Fruit fly (Drosophila melanogaster) whole organism, embryonic: ENCODE results near the gene CG15473.
A peak's percentile ranks its signal among the peaks of the same experiment; 100 is the strongest.

ENCODE experiments used
- Bdp1 ChIP-seq: fragments of 200-800 bp; sonication (Bioruptor generic); optimal IDR thresholded peaks from 3 replicates; lab custom pipeline; 2016; ENCODE audit warnings: missing biosample characterization, missing genetic modification characterization
- BtbVII ChIP-seq: fragments of 200-800 bp; sonication (Bioruptor generic); optimal IDR thresholded peaks from 3 replicates; lab custom pipeline; 2017; ENCODE audit warnings: missing biosample characterization, mild to moderate bottlenecking, missing genetic modification characterization
- CG10147 ChIP-seq: fragments of 200-800 bp; sonication (Bioruptor generic); optimal IDR thresholded peaks from 2 replicates; lab custom pipeline; 2019; ENCODE audit warnings: missing biosample characterization, mild to moderate bottlenecking, missing genetic modification characterization, moderate library complexity
- CG10543 ChIP-seq: fragments of 200-800 bp; sonication (Bioruptor generic); optimal IDR thresholded peaks from 3 replicates; lab custom pipeline; 2017; ENCODE audit warnings: missing biosample characterization, mild to moderate bottlenecking, missing genetic modification characterization, moderate library complexity
- CG11093 ChIP-seq: fragments of 200-800 bp; sonication (Bioruptor generic); IDR thresholded peaks from 3 replicates; pipeline ENCODE4 v1.3.6; 2022; ENCODE audit warnings: missing biosample characterization, missing genetic modification characterization
- CG11504 ChIP-seq: fragments of 200-800 bp; sonication (Bioruptor generic); optimal IDR thresholded peaks from 3 replicates; lab custom pipeline; 2019; ENCODE audit warnings: missing biosample characterization, mild to moderate bottlenecking, missing genetic modification characterization, moderate library complexity
- CG11560 ChIP-seq: fragments of 200-800 bp; sonication (Bioruptor generic); IDR thresholded peaks from 3 replicates; pipeline ENCODE4 v1.3.6; 2022; ENCODE audit warnings: missing biosample characterization, missing genetic modification characterization
- CG11695 ChIP-seq: fragments of 200-800 bp; sonication (Bioruptor generic); IDR thresholded peaks from 3 replicates; pipeline ENCODE4 v1.3.6; 2022; ENCODE audit warnings: missing biosample characterization, missing genetic modification characterization
- CG12155 ChIP-seq: fragments of 200-800 bp; sonication (Bioruptor generic); optimal IDR thresholded peaks from 3 replicates; lab custom pipeline; 2016; ENCODE audit warnings: missing biosample characterization, missing genetic modification characterization
- CG12769 ChIP-seq: fragments of 200-800 bp; sonication (Bioruptor generic); optimal IDR thresholded peaks from 2 replicates; lab custom pipeline; 2019; ENCODE audit warnings: missing biosample characterization, mild to moderate bottlenecking, missing genetic modification characterization, moderate library complexity
- CG13287 ChIP-seq: fragments of 200-800 bp; sonication (Bioruptor generic); IDR thresholded peaks from 2 replicates; pipeline ENCODE4 v1.3.6; 2022; ENCODE audit warnings: missing biosample characterization, missing genetic modification characterization; ENCODE audit not compliant: partially characterized antibody
- CG14667 ChIP-seq: fragments of 200-800 bp; sonication (Bioruptor generic); IDR thresholded peaks from 2 replicates; pipeline ENCODE4 v1.3.6; 2022; ENCODE audit warnings: missing biosample characterization, missing genetic modification characterization
- CG18599 ChIP-seq: fragments of 200-800 bp; sonication (Bioruptor generic); optimal IDR thresholded peaks from 3 replicates; lab custom pipeline; 2017; ENCODE audit warnings: missing biosample characterization, missing genetic modification characterization, mild to moderate bottlenecking, moderate library complexity, missing genetic modification reagents
- CG3995 ChIP-seq: fragments of 200-800 bp; sonication (Bioruptor generic); optimal IDR thresholded peaks from 3 replicates; lab custom pipeline; 2016; ENCODE audit warnings: missing biosample characterization, missing genetic modification characterization
- CG5245 ChIP-seq: fragments of 200-800 bp; sonication (Bioruptor generic); optimal IDR thresholded peaks from 3 replicates; lab custom pipeline; 2016; ENCODE audit warnings: missing biosample characterization, missing genetic modification characterization
- CG7928 ChIP-seq: fragments of 200-800 bp; sonication (Bioruptor generic); optimal IDR thresholded peaks from 2 replicates; lab custom pipeline; 2017; ENCODE audit warnings: missing biosample characterization, mild to moderate bottlenecking, missing genetic modification characterization
- CG8089 ChIP-seq: fragments of 200-800 bp; sonication (Bioruptor generic); optimal IDR thresholded peaks from 3 replicates; lab custom pipeline; 2016; ENCODE audit warnings: missing biosample characterization, missing genetic modification characterization
- D19B ChIP-seq: fragments of 200-800 bp; sonication (Bioruptor generic); optimal IDR thresholded peaks from 2 replicates; lab custom pipeline; 2017; ENCODE audit warnings: missing biosample characterization, mild to moderate bottlenecking, missing genetic modification characterization
- Dbx ChIP-seq: fragments of 200-800 bp; sonication (Bioruptor generic); IDR thresholded peaks from 3 replicates; pipeline ENCODE4 v1.3.6; 2022; ENCODE audit warnings: missing biosample characterization, missing genetic modification characterization
- Dref ChIP-seq: fragments of 200-800 bp; sonication (Bioruptor generic); IDR thresholded peaks from 2 replicates; pipeline ENCODE4 v1.3.6; 2022; ENCODE audit warnings: missing biosample characterization, missing genetic modification characterization
- Elba2 ChIP-seq: fragments of 200-800 bp; sonication (Bioruptor generic); optimal IDR thresholded peaks from 3 replicates; lab custom pipeline; 2016; ENCODE audit warnings: missing biosample characterization, missing genetic modification characterization
- Ets97D ChIP-seq: fragments of 200-800 bp; sonication (Bioruptor generic); optimal IDR thresholded peaks from 3 replicates; lab custom pipeline; 2016; ENCODE audit warnings: missing biosample characterization, missing genetic modification characterization
- GATAe ChIP-seq: fragments of 200-800 bp; sonication (Bioruptor generic); conservative IDR thresholded peaks from 2 replicates; pipeline ENCODE4 v1.3.6; 2022; ENCODE audit warnings: missing biosample characterization, missing genetic modification characterization
- Gsc ChIP-seq: fragments of 200-800 bp; sonication (Bioruptor generic); IDR thresholded peaks from 2 replicates; pipeline ENCODE4 v1.3.6; 2022; ENCODE audit warnings: missing biosample characterization, missing genetic modification characterization
- HmgD ChIP-seq: fragments of 200-800 bp; sonication (Bioruptor generic); optimal IDR thresholded peaks from 3 replicates; lab custom pipeline; 2016; ENCODE audit warnings: missing biosample characterization, missing genetic modification characterization
- Hr39 ChIP-seq: fragments of >200 bp; optimal IDR thresholded peaks from 2 replicates; lab custom pipeline; 2017
- Lpt ChIP-seq: fragments of >200 bp; optimal IDR thresholded peaks from 2 replicates; lab custom pipeline; 2018; ENCODE audit warnings: missing biosample characterization, missing genetic modification characterization
- MTF-1 ChIP-seq: fragments of 200-800 bp; sonication (Bioruptor generic); optimal IDR thresholded peaks from 2 replicates; lab custom pipeline; 2018; ENCODE audit warnings: missing biosample characterization, mild to moderate bottlenecking, missing genetic modification characterization, borderline replicate concordance
- Med ChIP-seq: fragments of 200-800 bp; sonication (Bioruptor generic); peaks from one replicate; lab custom pipeline; 2016; ENCODE audit warnings: missing biosample characterization, missing genetic modification characterization, mild to moderate bottlenecking, inconsistent platforms, moderate library complexity
- Scr ChIP-seq: fragments of 200-800 bp; sonication (Bioruptor generic); IDR thresholded peaks from 2 replicates; pipeline ENCODE4 v1.3.6; 2022; ENCODE audit warnings: missing biosample characterization, missing genetic modification characterization; ENCODE audit not compliant: partially characterized antibody
- Side ChIP-seq: fragments of 200-800 bp; sonication (Bioruptor generic); optimal IDR thresholded peaks from 2 replicates; lab custom pipeline; 2016; ENCODE audit warnings: missing biosample characterization, missing genetic modification characterization
- Sin3A ChIP-seq: fragments of >200 bp; optimal IDR thresholded peaks from 2 replicates; lab custom pipeline; 2018
- Sox100B ChIP-seq: fragments of 200-800 bp; sonication (Bioruptor generic); optimal IDR thresholded peaks from 3 replicates; lab custom pipeline; 2018; ENCODE audit warnings: missing biosample characterization, mild to moderate bottlenecking, missing genetic modification characterization
- Sry-β ChIP-seq: fragments of 200-800 bp; sonication (Bioruptor generic); optimal IDR thresholded peaks from 2 replicates; lab custom pipeline; 2018; ENCODE audit warnings: missing biosample characterization, mild to moderate bottlenecking, missing genetic modification characterization, moderate library complexity
- ap ChIP-seq: fragments of 200-800 bp; sonication (Bioruptor generic); IDR thresholded peaks from 2 replicates; pipeline ENCODE4 v1.3.6; 2022; ENCODE audit warnings: missing biosample characterization, missing genetic modification characterization
- chinmo ChIP-seq: fragments of 200-800 bp; sonication (Bioruptor generic); IDR thresholded peaks from 4 replicates; pipeline ENCODE4 v1.3.6; 2022; ENCODE audit warnings: missing biosample characterization, missing genetic modification characterization; ENCODE audit not compliant: partially characterized antibody
- da ChIP-seq: fragments of 200-800 bp; sonication (Bioruptor generic); optimal IDR thresholded peaks from 2 replicates; lab custom pipeline; 2016; ENCODE audit warnings: missing biosample characterization, missing genetic modification characterization
- dimm ChIP-seq: fragments of 200-800 bp; sonication (Bioruptor generic); IDR thresholded peaks from 2 replicates; pipeline ENCODE4 v1.3.6; 2022; ENCODE audit warnings: missing biosample characterization, missing genetic modification characterization
- dysf ChIP-seq: fragments of 200-800 bp; sonication (Bioruptor generic); IDR thresholded peaks from 3 replicates; pipeline ENCODE4 v1.3.6; 2022; ENCODE audit warnings: missing biosample characterization, missing genetic modification characterization
- ftz-f1 ChIP-seq: fragments of 200-800 bp; sonication (Bioruptor generic); optimal IDR thresholded peaks from 2 replicates; lab custom pipeline; 2016; ENCODE audit warnings: missing biosample characterization, missing genetic modification characterization
- gcm ChIP-seq: fragments of 200-800 bp; sonication (Bioruptor generic); optimal IDR thresholded peaks from 2 replicates; lab custom pipeline; 2019; ENCODE audit warnings: missing biosample characterization, mild to moderate bottlenecking, missing genetic modification characterization, moderate library complexity
- gcm2 ChIP-seq: fragments of 200-800 bp; sonication (Bioruptor generic); optimal IDR thresholded peaks from 2 replicates; lab custom pipeline; 2016; ENCODE audit warnings: missing biosample characterization, missing genetic modification characterization
- gfzf ChIP-seq: fragments of 200-800 bp; sonication (Bioruptor generic); optimal IDR thresholded peaks from 2 replicates; lab custom pipeline; 2016; ENCODE audit warnings: missing biosample characterization, mild to moderate bottlenecking, missing genetic modification characterization, moderate library complexity
- grn ChIP-seq: fragments of 200-800 bp; sonication (Bioruptor generic); optimal IDR thresholded peaks from 3 replicates; lab custom pipeline; 2017; ENCODE audit warnings: missing biosample characterization, missing genetic modification characterization
- jumu ChIP-seq: fragments of 200-800 bp; sonication (Bioruptor generic); optimal IDR thresholded peaks from 3 replicates; lab custom pipeline; 2016; ENCODE audit warnings: missing biosample characterization, missing genetic modification characterization
- klu ChIP-seq: fragments of 200-800 bp; sonication (Bioruptor generic); IDR thresholded peaks from 2 replicates; pipeline ENCODE4 v1.3.6; 2022; ENCODE audit warnings: missing biosample characterization, missing genetic modification characterization
- lov ChIP-seq, 2 experiments: fragments of 200-800 bp in 1 of 2; fragments of >200 bp in 1 of 2; sonication (Bioruptor generic) in 1 of 2; IDR thresholded peaks in 1 of 2; optimal IDR thresholded peaks in 1 of 2; 2 replicates in 1 of 2; 3 replicates in 1 of 2; pipeline versions ENCODE4 v1.3.6 to Lab custom; 2017 to 2022; ENCODE audit warnings: missing biosample characterization in 1 of 2, missing genetic modification characterization in 1 of 2
- pfk ChIP-seq: fragments of 200-800 bp; sonication (Bioruptor generic); optimal IDR thresholded peaks from 2 replicates; lab custom pipeline; 2018; ENCODE audit warnings: missing biosample characterization, mild to moderate bottlenecking, missing genetic modification characterization, moderate library complexity
- sd ChIP-seq: fragments of 200-800 bp; sonication (Bioruptor generic); optimal IDR thresholded peaks from 3 replicates; lab custom pipeline; 2018; ENCODE audit warnings: missing biosample characterization, mild to moderate bottlenecking, missing genetic modification characterization, moderate library complexity
- sug ChIP-seq: fragments of 200-800 bp; optimal IDR thresholded peaks from 2 replicates; lab custom pipeline; 2019; ENCODE audit warnings: missing biosample characterization, mild to moderate bottlenecking, missing genetic modification characterization, moderate library complexity
- tup ChIP-seq: fragments of 200-800 bp; sonication (Bioruptor generic); optimal IDR thresholded peaks from 2 replicates; lab custom pipeline; 2016; ENCODE audit warnings: missing biosample characterization, mild to moderate bottlenecking, missing genetic modification characterization, moderate library complexity
- vvl ChIP-seq: fragments of 200-800 bp; sonication (Bioruptor generic); IDR thresholded peaks from 2 replicates; pipeline ENCODE4 v1.3.6; 2022; ENCODE audit warnings: missing biosample characterization, missing genetic modification characterization

The CG15473 gene

dm6 chrX:4612454-4612853 is 41.8 kb downstream of the CG15473 start (continued):
- TF ChIP-seq ap (GFP tag; lab: Robert Waterston, UW) = no peak
- peak; percentile 24 for TF ChIP-seq CG18599 (GFP tag; lab: Kevin White, UChicago)
- TF ChIP-seq CG7928 (GFP tag; lab: Kevin White, UChicago) = no peak
- peak; percentile 80 for TF ChIP-seq sug
- no peak for TF ChIP-seq Sry-β (GFP tag; lab: Kevin White, UChicago)
- TF ChIP-seq da = no peak
- TF ChIP-seq pfk = no peak
- no peak for TF ChIP-seq Scr (GFP tag; lab: Robert Waterston, UW)
- TF ChIP-seq klu (GFP tag; lab: Robert Waterston, UW) = no peak
- no peak for TF ChIP-seq CG11504 (tag; lab: Kevin White, UChicago)
- peak; percentile 18 for TF ChIP-seq CG10543 (GFP tag; lab: Kevin White, UChicago)
- TF ChIP-seq Side (GFP tag; lab: Kevin White, UChicago) = no peak
- TF ChIP-seq ftz-f1 (GFP tag; lab: Kevin White, UChicago) = no peak
- no peak for TF ChIP-seq Dref
- no peak for TF ChIP-seq CG11560
- TF ChIP-seq Lpt (GFP tag; lab: Kevin White, UChicago) = no peak
- TF ChIP-seq sd (tag; lab: Kevin White, UChicago) = peak; percentile 88
- no peak for TF ChIP-seq Ets97D (GFP tag; lab: Kevin White, UChicago)
- TF ChIP-seq HmgD = no peak
- TF ChIP-seq BtbVII (GFP tag; lab: Kevin White, UChicago) = no peak
- no peak for TF ChIP-seq vvl
- no peak for TF ChIP-seq Gsc
- no peak for TF ChIP-seq MTF-1 (GFP tag; lab: Kevin White, UChicago)
- no peak for TF ChIP-seq tup (GFP tag; lab: Kevin White, UChicago)
- no peak for TF ChIP-seq CG8089 (GFP tag; lab: Kevin White, UChicago)
- TF ChIP-seq dimm (GFP tag; lab: Robert Waterston, UW) = no peak
- no peak for TF ChIP-seq lov (optimal IDR thresholded peaks at IDR 0.05; lab: Kevin White, UChicago)
- no peak for TF ChIP-seq lov (GFP tag; IDR thresholded peaks at IDR 0.05; lab: Robert Waterston, UW)
- no peak for TF ChIP-seq Elba2 (GFP tag; lab: Kevin White, UChicago)
- no peak for TF ChIP-seq CG12155
- TF ChIP-seq GATAe = peak; percentile 75
- TF ChIP-seq dysf = no peak
- TF ChIP-seq CG5245 (GFP tag; lab: Kevin White, UChicago) = no peak
- TF ChIP-seq Bdp1 (GFP tag; lab: Kevin White, UChicago) = no peak
- TF ChIP-seq CG11093 (GFP tag; lab: Robert Waterston, UW) = no peak
- peak; percentile 70 for TF ChIP-seq grn
- TF ChIP-seq D19B = no peak
- TF ChIP-seq chinmo (GFP tag; lab: Robert Waterston, UW) = 0 out of 4 replicates have a peak, but pooled peaks have one; percentile 9
- no peak for TF ChIP-seq CG10147 (GFP tag; lab: Kevin White, UChicago)
- TF ChIP-seq CG13287 (GFP tag; lab: Robert Waterston, UW) = no peak
- TF ChIP-seq gcm2 (GFP tag; lab: Kevin White, UChicago) = no peak
- TF ChIP-seq jumu (GFP tag; lab: Kevin White, UChicago) = no peak
- TF ChIP-seq Hr39 = no peak
- TF ChIP-seq gfzf (GFP tag; lab: Kevin White, UChicago) = no peak
- no peak for TF ChIP-seq Sin3A (lab: Kevin White, UChicago)
- peak; percentile 40 for TF ChIP-seq Med (GFP tag; lab: Kevin White, UChicago)
- TF ChIP-seq CG12769 (tag; lab: Kevin White, UChicago) = peak; percentile 19
- TF ChIP-seq CG11695 (GFP tag; lab: Robert Waterston, UW) = no peak
- TF ChIP-seq Dbx (GFP tag; lab: Robert Waterston, UW) = peak; percentile 40; the same call in 1 of the 3 replicates
- no peak for TF ChIP-seq gcm
- no peak for TF ChIP-seq CG14667
- TF ChIP-seq Sox100B = no peak
- TF ChIP-seq CG3995 = no peak
